Worm (Caenorhabditis elegans) whole organism, young adult: ENCODE data around the gene tufm-1.

Experiments used
- ama-1 ChIP-seq, 3 experiments: fragments of 150-350 bp in 1 of 3; sonication (generic microtip) in 2 of 3; optimal IDR thresholded peaks; 2 replicates each; lab custom pipeline; 2014 to 2018; ENCODE audit warnings: missing biosample characterization in 2 of 3, missing genetic modification characterization in 2 of 3, missing genetic modification reagents in 2 of 3
- aptf-3 ChIP-seq: fragments of 200-800 bp; sonication (Bioruptor generic); IDR thresholded peaks from 2 replicates; pipeline ENCODE4 v1.3.6; 2022; ENCODE audit warnings: missing genetic modification characterization, missing compliant biosample characterization
- ceh-100 ChIP-seq: fragments of 200-800 bp; sonication (Bioruptor generic); IDR thresholded peaks from 2 replicates; pipeline ENCODE4 v1.3.6; 2022; ENCODE audit warnings: missing genetic modification reagents, missing genetic modification characterization, missing compliant biosample characterization
- dpl-1 ChIP-seq: fragments of 150-350 bp; optimal IDR thresholded peaks from 2 replicates; lab custom pipeline; 2014; ENCODE audit warnings: missing biosample characterization, missing genetic modification reagents, missing genetic modification characterization
- hmg-20 ChIP-seq: fragments of 200-800 bp; sonication (Bioruptor generic); IDR thresholded peaks from 2 replicates; pipeline ENCODE4 v1.3.6; 2022; ENCODE audit warnings: missing genetic modification reagents, missing genetic modification characterization, missing compliant biosample characterization
- lin-35 ChIP-seq, 3 experiments: fragments of 150-350 bp in 2 of 3; sonication (generic microtip) in 1 of 3; optimal IDR thresholded peaks; 2 replicates each; lab custom pipeline; 2014 to 2018; ENCODE audit warnings: missing biosample characterization in 3 of 3, missing genetic modification characterization in 3 of 3, missing genetic modification reagents in 3 of 3
- lir-1 ChIP-seq: fragments of 200-800 bp; sonication (Bioruptor generic); conservative IDR thresholded peaks from 2 replicates; pipeline ENCODE4 v1.3.6; 2022; ENCODE audit warnings: missing genetic modification reagents, missing genetic modification characterization, missing compliant biosample characterization
- madf-8 ChIP-seq: fragments of 200-800 bp; sonication (Bioruptor generic); conservative IDR thresholded peaks from 2 replicates; pipeline ENCODE4 v1.3.6; 2022; ENCODE audit warnings: missing genetic modification reagents, missing genetic modification characterization, missing compliant biosample characterization
- mxl-1 ChIP-seq: sonication (generic microtip); optimal IDR thresholded peaks from 2 replicates; lab custom pipeline; 2016; ENCODE audit warnings: missing genetic modification characterization, missing compliant biosample characterization
- nfya-2 ChIP-seq: fragments of 200-800 bp; sonication (Bioruptor generic); IDR thresholded peaks from 2 replicates; pipeline ENCODE4 v1.3.6; 2022; ENCODE audit warnings: missing genetic modification reagents, missing genetic modification characterization, missing compliant biosample characterization
- pbrm-1 ChIP-seq: fragments of 200-800 bp; sonication (Bioruptor generic); IDR thresholded peaks from 2 replicates; pipeline ENCODE4 v1.3.6; 2022; ENCODE audit warnings: missing genetic modification reagents, missing genetic modification characterization, missing compliant biosample characterization
- snpc-4 ChIP-seq, 5 experiments: fragments of 150-350 bp in 1 of 5; sonication (generic microtip) in 4 of 5; optimal IDR thresholded peaks; 2 replicates each; lab custom pipeline; 2014 to 2018; ENCODE audit warnings: missing genetic modification characterization in 5 of 5, missing biosample characterization in 3 of 5, antibody characterized with exemption in 2 of 5, mild to moderate bottlenecking in 2 of 5, missing compliant biosample characterization in 2 of 5, missing genotype in 2 of 5, moderate library complexity in 2 of 5, missing genetic modification reagents in 1 of 5
- tlf-1 ChIP-seq: fragments of 200-800 bp; sonication (Bioruptor generic); optimal IDR thresholded peaks from 2 replicates; lab custom pipeline; 2018; ENCODE audit warnings: mild to moderate bottlenecking, missing genetic modification characterization, missing compliant biosample characterization
- unc-130 ChIP-seq: sonication (generic microtip); optimal IDR thresholded peaks from 2 replicates; lab custom pipeline; 2016; ENCODE audit warnings: missing genetic modification reagents, missing genetic modification characterization, missing compliant biosample characterization

ce11 chrIII:2805084-2805483 is 9.7 kb downstream of the tufm-1 start, which contains the start of gene Y71H2AM.3:
- TF ChIP-seq madf-8 (GFP tag; lab: Robert Waterston, UW): no peak
- no peak for TF ChIP-seq unc-130 (GFP tag; lab: Kevin White, UChicago)
- peak in 2 of 3 experiments; percentile 42 to 92 for TF ChIP-seq lin-35 (GFP tag; optimal IDR thresholded peaks at IDR 0.05; lab: Kevin White, UChicago)
- TF ChIP-seq ama-1 (optimal IDR thresholded peaks at IDR 0.05; lab: Kevin White, UChicago): no peak
- TF ChIP-seq ama-1 (GFP tag; optimal IDR thresholded peaks at IDR 0.05; lab: Kevin White, UChicago): no peak
- TF ChIP-seq snpc-4 (GFP tag; optimal IDR thresholded peaks at IDR 0.05; lab: Kevin White, UChicago): no peak
- TF ChIP-seq snpc-4 (tag; optimal IDR thresholded peaks at IDR 0.05; lab: Kevin White, UChicago): no peak
- no peak for TF ChIP-seq pbrm-1 (GFP tag; lab: Robert Waterston, UW)
- TF ChIP-seq hmg-20 (GFP tag; lab: Robert Waterston, UW): no peak
- TF ChIP-seq ceh-100 (GFP tag; lab: Robert Waterston, UW): no peak
- TF ChIP-seq nfya-2 (GFP tag; lab: Robert Waterston, UW): no peak
- TF ChIP-seq dpl-1: peak; percentile 59
- no peak for TF ChIP-seq lir-1 (GFP tag; lab: Robert Waterston, UW)
- TF ChIP-seq mxl-1 (tag; lab: Kevin White, UChicago): no peak
- no peak for TF ChIP-seq tlf-1 (GFP tag; lab: Kevin White, UChicago)
- TF ChIP-seq aptf-3: no peak
